1 fruit fly cellular context compared by ENCODE assay signal in genomic region chr2L:285596-286023, dm6.
A peak's percentile ranks its signal among the peaks of the same experiment; 100 is the strongest.
TF ChIP-seq lines count a peak whose summit lies in the region.

No protein-coding gene starts in this region.

TF ChIP-seq in whole organism, embryonic, 481 proteins besides CTCF, POLR2A, EP300 and RAD21 (continued from another document and continues in another):
- 0 out of 3 replicates have a peak, but pooled peaks have one; percentile 33 for TF ChIP-seq CG17361 (GFP tag; IDR thresholded peaks at IDR 0.05; lab: Robert Waterston, UW)
- no peak for TF ChIP-seq CG14965 (GFP tag; optimal IDR thresholded peaks at IDR 0.05; lab: Kevin White, UChicago; ENCODE audit: borderline replicate concordance)
- TF ChIP-seq sens (GFP tag; lab: Kevin White, UChicago): peak; percentile 84
- no peak for TF ChIP-seq CG33557 (GFP tag; optimal IDR thresholded peaks at IDR 0.05; lab: Kevin White, UChicago)
- TF ChIP-seq MESR4 (GFP tag; optimal IDR thresholded peaks at IDR 0.05; lab: Kevin White, UChicago): peak; percentile 88
- no peak for TF ChIP-seq CG31224 (GFP tag; IDR thresholded peaks at IDR 0.05; lab: Robert Waterston, UW)
- TF ChIP-seq Aef1 (GFP tag; IDR thresholded peaks at IDR 0.05; lab: Robert Waterston, UW): no peak
- no peak for TF ChIP-seq CG1832 (GFP tag; optimal IDR thresholded peaks at IDR 0.05; lab: Kevin White, UChicago)
- TF ChIP-seq Mad (GFP tag; optimal IDR thresholded peaks at IDR 0.05; lab: Kevin White, UChicago): peak; percentile 33
- TF ChIP-seq HLH54F (GFP tag; optimal IDR thresholded peaks at IDR 0.05; lab: Kevin White, UChicago): peak; percentile 2
- no peak for TF ChIP-seq Doc2 (GFP tag; IDR thresholded peaks at IDR 0.05; lab: Robert Waterston, UW)
- no peak for TF ChIP-seq CG13123 (GFP tag; optimal IDR thresholded peaks at IDR 0.05; lab: Kevin White, UChicago)
- TF ChIP-seq Ada2b (GFP tag; IDR thresholded peaks at IDR 0.05; lab: Robert Waterston, UW): no peak
- no peak for TF ChIP-seq emc (GFP tag; optimal IDR thresholded peaks at IDR 0.05; lab: Kevin White, UChicago)
- TF ChIP-seq fd3F (GFP tag; optimal IDR thresholded peaks at IDR 0.05; lab: Kevin White, UChicago): peak; percentile 15
- TF ChIP-seq pan (optimal IDR thresholded peaks at IDR 0.05; lab: Kevin White, UChicago): no peak
- no peak for TF ChIP-seq pan (GFP tag; optimal IDR thresholded peaks at IDR 0.05 in 1 of 2, IDR thresholded peaks at IDR 0.05 in 1 of 2)
- peak; percentile 61; the same call in 1 of the 2 replicates for TF ChIP-seq bbx (GFP tag; IDR thresholded peaks at IDR 0.05; lab: Robert Waterston, UW; ENCODE audit: partially characterized antibody)
- peak; percentile 51 for TF ChIP-seq CG34376 (GFP tag; optimal IDR thresholded peaks at IDR 0.05; lab: Kevin White, UChicago)
- no peak for TF ChIP-seq CG30431 (GFP tag; optimal IDR thresholded peaks at IDR 0.05; lab: Kevin White, UChicago)
- TF ChIP-seq CHES-1-like (GFP tag; optimal IDR thresholded peaks at IDR 0.05; lab: Kevin White, UChicago): peak; percentile 62
- TF ChIP-seq sqz (GFP tag; optimal IDR thresholded peaks at IDR 0.05; lab: Kevin White, UChicago): no peak
- TF ChIP-seq dmrt99B (tag; optimal IDR thresholded peaks at IDR 0.05; lab: Kevin White, UChicago): peak; percentile 36
- peak; percentile 52 for TF ChIP-seq CG3847 (GFP tag; IDR thresholded peaks at IDR 0.05; lab: Robert Waterston, UW)
- TF ChIP-seq hbn (GFP tag; IDR thresholded peaks at IDR 0.05; lab: Robert Waterston, UW; ENCODE audit: partially characterized antibody): 0 out of 2 replicates have a peak, but pooled peaks have one; percentile 15
- no peak for TF ChIP-seq tup (GFP tag; optimal IDR thresholded peaks at IDR 0.05; lab: Kevin White, UChicago)
- TF ChIP-seq Sry-δ (GFP tag; optimal IDR thresholded peaks at IDR 0.05; lab: Kevin White, UChicago): peak; percentile 54
- TF ChIP-seq Ets65A (GFP tag; lab: Kevin White, UChicago): no peak
- TF ChIP-seq Blimp-1 (GFP tag; optimal IDR thresholded peaks at IDR 0.05; lab: Kevin White, UChicago): peak; percentile 41
- no peak for TF ChIP-seq Fer2 (tag; optimal IDR thresholded peaks at IDR 0.05; lab: Kevin White, UChicago)
- peak; percentile 19 for TF ChIP-seq ac (GFP tag; optimal IDR thresholded peaks at IDR 0.05; lab: Kevin White, UChicago)
- peak; percentile 76 for TF ChIP-seq Ets97D (GFP tag; optimal IDR thresholded peaks at IDR 0.05; lab: Kevin White, UChicago)
- TF ChIP-seq CG5953 (GFP tag; IDR thresholded peaks at IDR 0.05; lab: Robert Waterston, UW): 0 out of 2 replicates have a peak, but pooled peaks have one; percentile 29
- TF ChIP-seq nmo (GFP tag; optimal IDR thresholded peaks at IDR 0.05; lab: Kevin White, UChicago): peak; percentile 46
- no peak for TF ChIP-seq h (optimal IDR thresholded peaks at IDR 0.05; lab: Kevin White, UChicago)
- TF ChIP-seq peb (GFP tag; IDR thresholded peaks at IDR 0.05; lab: Robert Waterston, UW): no peak
- TF ChIP-seq Hr78 (GFP tag; optimal IDR thresholded peaks at IDR 0.05; lab: Kevin White, UChicago): no peak
- no peak for TF ChIP-seq CG6272 (GFP tag; IDR thresholded peaks at IDR 0.05; lab: Robert Waterston, UW)
- no peak for TF ChIP-seq CG2889 (GFP tag; IDR thresholded peaks at IDR 0.05; lab: Robert Waterston, UW)
- no peak for TF ChIP-seq tio (GFP tag; optimal IDR thresholded peaks at IDR 0.05; lab: Kevin White, UChicago)
- 0 out of 2 replicates have a peak, but pooled peaks have one; percentile 33 for TF ChIP-seq al (GFP tag; IDR thresholded peaks at IDR 0.05; lab: Robert Waterston, UW)
- TF ChIP-seq CG33213 (GFP tag; optimal IDR thresholded peaks at IDR 0.05; lab: Kevin White, UChicago): peak; percentile 70
- no peak for TF ChIP-seq rib (GFP tag; IDR thresholded peaks at IDR 0.05; lab: Robert Waterston, UW)
- no peak for TF ChIP-seq Tbp (GFP tag; optimal IDR thresholded peaks at IDR 0.05; lab: Kevin White, UChicago)
- peak; percentile 5 for TF ChIP-seq bcd (GFP tag; optimal IDR thresholded peaks at IDR 0.05; lab: Kevin White, UChicago)
- peak; percentile 16 for TF ChIP-seq fd64A (GFP tag; optimal IDR thresholded peaks at IDR 0.05; lab: Kevin White, UChicago)
- TF ChIP-seq HmgD (GFP tag; optimal IDR thresholded peaks at IDR 0.05; lab: Kevin White, UChicago): no peak
- peak; percentile 59 for TF ChIP-seq CG30403 (GFP tag; optimal IDR thresholded peaks at IDR 0.05; lab: Kevin White, UChicago)
- TF ChIP-seq CG32532 (GFP tag; IDR thresholded peaks at IDR 0.05; lab: Robert Waterston, UW): peak; percentile 66
- TF ChIP-seq CG7745 (tag; optimal IDR thresholded peaks at IDR 0.05; lab: Kevin White, UChicago): no peak
- TF ChIP-seq Dad (GFP tag; optimal IDR thresholded peaks at IDR 0.05; lab: Kevin White, UChicago): peak; percentile 5
- peak; percentile 48 for TF ChIP-seq CG17385 (GFP tag; optimal IDR thresholded peaks at IDR 0.05; lab: Kevin White, UChicago)
- peak; percentile 64 for TF ChIP-seq CoRest (tag; optimal IDR thresholded peaks at IDR 0.05; lab: Kevin White, UChicago)
- no peak for TF ChIP-seq yki (optimal IDR thresholded peaks at IDR 0.05; lab: Kevin White, UChicago)
- peak; percentile 37 for TF ChIP-seq MTF-1 (GFP tag; optimal IDR thresholded peaks at IDR 0.05; lab: Kevin White, UChicago; ENCODE audit: borderline replicate concordance)
- TF ChIP-seq knrl (GFP tag; IDR thresholded peaks at IDR 0.05; lab: Robert Waterston, UW; ENCODE audit: partially characterized antibody): peak; percentile 26; the same call in 1 of the 3 replicates
- peak; percentile 43 for TF ChIP-seq odd (GFP tag; optimal IDR thresholded peaks at IDR 0.05; lab: Kevin White, UChicago)
- TF ChIP-seq CG3726 (GFP tag; IDR thresholded peaks at IDR 0.05; lab: Robert Waterston, UW): no peak
- TF ChIP-seq ham (GFP tag; IDR thresholded peaks at IDR 0.05; lab: Robert Waterston, UW): no peak
- TF ChIP-seq CG12769 (tag; optimal IDR thresholded peaks at IDR 0.05; lab: Kevin White, UChicago): peak; percentile 69
- TF ChIP-seq CG10267 (tag; optimal IDR thresholded peaks at IDR 0.05; lab: Kevin White, UChicago): peak; percentile 59
- TF ChIP-seq CG10366 (GFP tag; IDR thresholded peaks at IDR 0.05; lab: Robert Waterston, UW): no peak
- TF ChIP-seq Antp (GFP tag; optimal IDR thresholded peaks at IDR 0.05; lab: Kevin White, UChicago): peak; percentile 45
- TF ChIP-seq CG16815 (GFP tag; optimal IDR thresholded peaks at IDR 0.05; lab: Kevin White, UChicago): no peak
- peak; percentile 12 for TF ChIP-seq pum (GFP tag; optimal IDR thresholded peaks at IDR 0.05; lab: Kevin White, UChicago)
- TF ChIP-seq NFAT (GFP tag; IDR thresholded peaks at IDR 0.05; lab: Robert Waterston, UW): peak; percentile 50; the same call in 1 of the 2 replicates
- TF ChIP-seq CG16779 (GFP tag; IDR thresholded peaks at IDR 0.05; lab: Robert Waterston, UW): peak; percentile 50; the same call in 1 of the 2 replicates
- peak in 1 of 2 experiments; percentile 44 for TF ChIP-seq crp (GFP tag; optimal IDR thresholded peaks at IDR 0.05; lab: Kevin White, UChicago)
- TF ChIP-seq grn (GFP tag; optimal IDR thresholded peaks at IDR 0.05; lab: Kevin White, UChicago): no peak
- TF ChIP-seq mirr (GFP tag; optimal IDR thresholded peaks at IDR 0.05; lab: Kevin White, UChicago): peak; percentile 49
- TF ChIP-seq CG3281 (GFP tag; optimal IDR thresholded peaks at IDR 0.05; lab: Kevin White, UChicago): peak; percentile 65
- peak; percentile 65; the same call in 1 of the 2 replicates for TF ChIP-seq sob (GFP tag; IDR thresholded peaks at IDR 0.05; lab: Robert Waterston, UW)
- no peak for TF ChIP-seq cato (GFP tag; optimal IDR thresholded peaks at IDR 0.05; lab: Kevin White, UChicago; ENCODE audit: borderline replicate concordance)
- no peak for TF ChIP-seq tgo (GFP tag; IDR thresholded peaks at IDR 0.05; lab: Robert Waterston, UW)
- TF ChIP-seq Meics (GFP tag; optimal IDR thresholded peaks at IDR 0.05; lab: Kevin White, UChicago): peak; percentile 72
- peak; percentile 92 for TF ChIP-seq Jarid2 (GFP tag; optimal IDR thresholded peaks at IDR 0.05; lab: Kevin White, UChicago)
- TF ChIP-seq fru (optimal IDR thresholded peaks at IDR 0.05; lab: Kevin White, UChicago): no peak
- TF ChIP-seq az2 (GFP tag; optimal IDR thresholded peaks at IDR 0.05; lab: Kevin White, UChicago): peak; percentile 42
- TF ChIP-seq tll (GFP tag; optimal IDR thresholded peaks at IDR 0.05; lab: Kevin White, UChicago): no peak
- no peak for TF ChIP-seq Ravus (GFP tag; IDR thresholded peaks at IDR 0.05; lab: Robert Waterston, UW)
- TF ChIP-seq fd96Cb (tag; optimal IDR thresholded peaks at IDR 0.05; lab: Kevin White, UChicago): peak; percentile 22
- TF ChIP-seq CG11398 (GFP tag; optimal IDR thresholded peaks at IDR 0.05; lab: Kevin White, UChicago): no peak
- TF ChIP-seq prd (optimal IDR thresholded peaks at IDR 0.05; lab: Kevin White, UChicago): no peak
- no peak for TF ChIP-seq prd (GFP tag; IDR thresholded peaks at IDR 0.05; lab: Robert Waterston, UW)
- TF ChIP-seq Fer3 (tag; optimal IDR thresholded peaks at IDR 0.05; lab: Kevin White, UChicago): peak; percentile 45
- no peak for TF ChIP-seq Hey (tag; optimal IDR thresholded peaks at IDR 0.05; lab: Kevin White, UChicago)
- TF ChIP-seq dan (GFP tag; IDR thresholded peaks at IDR 0.05; lab: Robert Waterston, UW): no peak
- TF ChIP-seq p53 (GFP tag; optimal IDR thresholded peaks at IDR 0.05; lab: Kevin White, UChicago): no peak
- peak; percentile 13 for TF ChIP-seq CG18619 (GFP tag; optimal IDR thresholded peaks at IDR 0.05; lab: Kevin White, UChicago)
- TF ChIP-seq org-1 (GFP tag; optimal IDR thresholded peaks at IDR 0.05; lab: Kevin White, UChicago): no peak
- TF ChIP-seq vfl (GFP tag; optimal IDR thresholded peaks at IDR 0.05; lab: Kevin White, UChicago): peak; percentile 9
- no peak for TF ChIP-seq corto (GFP tag; optimal IDR thresholded peaks at IDR 0.05; lab: Kevin White, UChicago)
- no peak for TF ChIP-seq CG14667 (GFP tag; IDR thresholded peaks at IDR 0.05; lab: Robert Waterston, UW)
- peak; percentile 65 for TF ChIP-seq CG6813 (GFP tag; optimal IDR thresholded peaks at IDR 0.05; lab: Kevin White, UChicago)
- TF ChIP-seq repo (GFP tag; optimal IDR thresholded peaks at IDR 0.05; lab: Kevin White, UChicago): no peak
- TF ChIP-seq CG8281 (tag; optimal IDR thresholded peaks at IDR 0.05; lab: Kevin White, UChicago): no peak
- TF ChIP-seq CG18262 (tag; optimal IDR thresholded peaks at IDR 0.05; lab: Kevin White, UChicago): peak; percentile 38
- TF ChIP-seq Atf6 (GFP tag; IDR thresholded peaks at IDR 0.05; lab: Robert Waterston, UW): no peak; the same call in none of the 2 replicates
- TF ChIP-seq CG13894 (tag; optimal IDR thresholded peaks at IDR 0.05; lab: Kevin White, UChicago): peak; percentile 84
- TF ChIP-seq nau (GFP tag; optimal IDR thresholded peaks at IDR 0.05; lab: Kevin White, UChicago): no peak
- peak; percentile 47 to 56 for TF ChIP-seq Hr51 (GFP tag; optimal IDR thresholded peaks at IDR 0.05; lab: Kevin White, UChicago)
- peak; percentile 31; the same call in 1 of the 3 replicates for TF ChIP-seq otp (GFP tag; IDR thresholded peaks at IDR 0.05; lab: Robert Waterston, UW)
- peak; percentile 6 for TF ChIP-seq Sry-β (GFP tag; optimal IDR thresholded peaks at IDR 0.05; lab: Kevin White, UChicago)
- no peak for TF ChIP-seq fd102C (GFP tag; optimal IDR thresholded peaks at IDR 0.05; lab: Kevin White, UChicago)
- peak; percentile 25 for TF ChIP-seq CG17802 (tag; optimal IDR thresholded peaks at IDR 0.05; lab: Kevin White, UChicago)
- peak; percentile 29 for TF ChIP-seq Hr3 (GFP tag; optimal IDR thresholded peaks at IDR 0.05; lab: Kevin White, UChicago)
- TF ChIP-seq CG7839 (tag; optimal IDR thresholded peaks at IDR 0.05; lab: Kevin White, UChicago): peak; percentile 53
- peak; percentile 59 for TF ChIP-seq gro (GFP tag; optimal IDR thresholded peaks at IDR 0.05; lab: Kevin White, UChicago)
- TF ChIP-seq slbo (GFP tag; IDR thresholded peaks at IDR 0.05; lab: Robert Waterston, UW): peak; percentile 61
- TF ChIP-seq Pdp1 (GFP tag; optimal IDR thresholded peaks at IDR 0.05; lab: Kevin White, UChicago): peak; percentile 23 to 26
- TF ChIP-seq Elba2 (GFP tag; optimal IDR thresholded peaks at IDR 0.05; lab: Kevin White, UChicago): no peak
- no peak for TF ChIP-seq E2f1 (GFP tag; IDR thresholded peaks at IDR 0.05; lab: Robert Waterston, UW)
- TF ChIP-seq zen (tag; optimal IDR thresholded peaks at IDR 0.05; lab: Kevin White, UChicago): peak; percentile 12
- TF ChIP-seq dmrt11E (tag; optimal IDR thresholded peaks at IDR 0.05; lab: Kevin White, UChicago): peak; percentile 18
- peak; percentile 8 for TF ChIP-seq dm (GFP tag; optimal IDR thresholded peaks at IDR 0.05; lab: Kevin White, UChicago)
- peak; percentile 35 for TF ChIP-seq CG10543 (GFP tag; optimal IDR thresholded peaks at IDR 0.05; lab: Kevin White, UChicago)
- TF ChIP-seq CG11247 (GFP tag; IDR thresholded peaks at IDR 0.05; lab: Robert Waterston, UW): no peak
- TF ChIP-seq Lpt (GFP tag; optimal IDR thresholded peaks at IDR 0.05; lab: Kevin White, UChicago): no peak
- TF ChIP-seq Abd-B (GFP tag; optimal IDR thresholded peaks at IDR 0.05; lab: Kevin White, UChicago): no peak
- TF ChIP-seq pb (GFP tag; optimal IDR thresholded peaks at IDR 0.05; lab: Kevin White, UChicago): peak; percentile 40
- no peak for TF ChIP-seq CG2202 (tag; optimal IDR thresholded peaks at IDR 0.05; lab: Kevin White, UChicago)
- 0 out of 3 replicates have a peak, but pooled peaks have one; percentile 44 for TF ChIP-seq zen2 (GFP tag; IDR thresholded peaks at IDR 0.05; lab: Robert Waterston, UW; ENCODE audit: partially characterized antibody)
- no peak for TF ChIP-seq kni (GFP tag; optimal IDR thresholded peaks at IDR 0.05; lab: Kevin White, UChicago)
- no peak for TF ChIP-seq CG12104 (GFP tag; optimal IDR thresholded peaks at IDR 0.05; lab: Kevin White, UChicago)
- no peak for TF ChIP-seq CG12942 (GFP tag; optimal IDR thresholded peaks at IDR 0.05; lab: Kevin White, UChicago)
- TF ChIP-seq mam (GFP tag; optimal IDR thresholded peaks at IDR 0.05; lab: Kevin White, UChicago): peak; percentile 42
- peak; percentile 43 for TF ChIP-seq Dref (GFP tag; IDR thresholded peaks at IDR 0.05; lab: Robert Waterston, UW)
- TF ChIP-seq cg (GFP tag; optimal IDR thresholded peaks at IDR 0.05; lab: Kevin White, UChicago): peak; percentile 0
- TF ChIP-seq CG15269 (tag; optimal IDR thresholded peaks at IDR 0.05; lab: Kevin White, UChicago): peak; percentile 61
- no peak for TF ChIP-seq CG7963 (GFP tag; IDR thresholded peaks at IDR 0.05; lab: Robert Waterston, UW; ENCODE audit: partially characterized antibody)
- no peak for TF ChIP-seq CG6765 (GFP tag; optimal IDR thresholded peaks at IDR 0.05; lab: Kevin White, UChicago)
- TF ChIP-seq ab (GFP tag; optimal IDR thresholded peaks at IDR 0.05; lab: Kevin White, UChicago): peak; percentile 9
- no peak for TF ChIP-seq CG10654 (GFP tag; optimal IDR thresholded peaks at IDR 0.05; lab: Kevin White, UChicago)
